Worm (Caenorhabditis elegans): ENCODE results near the gene sly-1.

DNA sequence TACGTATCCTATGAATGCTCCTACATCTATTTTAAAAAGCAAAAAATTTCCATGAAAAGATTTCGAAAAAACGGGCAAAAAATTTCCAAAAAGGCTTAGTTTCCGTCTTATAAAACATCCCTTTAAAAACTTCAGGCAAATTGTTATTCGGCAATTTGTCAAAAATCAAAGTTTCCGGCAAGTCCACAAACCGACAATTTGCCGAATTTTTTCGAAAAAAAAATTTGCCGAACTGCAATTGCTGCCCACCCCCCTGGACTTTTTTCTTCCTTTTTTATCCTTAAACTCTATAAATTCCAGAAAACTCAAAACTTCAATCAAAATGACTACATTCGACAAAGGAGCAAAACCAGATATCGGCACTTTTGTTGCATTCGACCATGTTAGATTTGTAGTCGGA, 28.4 kb downstream of the sly-1 start, which contains the start of gene hpd-1:
- TF ChIP-seq lin-35 (GFP tag; optimal IDR thresholded peaks at IDR 0.05), result no peak
- no peak for TF ChIP-seq snpc-4 (GFP tag; optimal IDR thresholded peaks at IDR 0.05)
- TF ChIP-seq snpc-4 (tag; optimal IDR thresholded peaks at IDR 0.05), result no peak
- TF ChIP-seq ztf-22 (GFP tag; optimal IDR thresholded peaks at IDR 0.05), result no peak
